Worm (Caenorhabditis elegans): ENCODE data around the gene cwn-2.

The cwn-2 gene

ce11 chrIV:10051088-10051487, 16.5 kb upstream of the cwn-2 start, which contains the start of gene T04B2.8:
TSS of gene T04B2.8 (minus strand) at chrIV:10051188.
- TF ChIP-seq egl-18 (GFP tag; IDR thresholded peaks at IDR 0.05) (no peak), bed-2 (GFP tag; IDR thresholded peaks at IDR 0.05) (no peak), madf-3 (GFP tag; IDR thresholded peaks at IDR 0.05) (no peak), T07F8.4 (tag; optimal IDR thresholded peaks at IDR 0.05) (no peak), tbx-9 (tag; optimal IDR thresholded peaks at IDR 0.05; ENCODE audit: borderline replicate concordance) (no peak), hmg-1.2 (GFP tag; IDR thresholded peaks at IDR 0.05) (no peak), C06A6.2 (GFP tag; conservative IDR thresholded peaks at IDR 0.05) (no peak), K11D2.4 (GFP tag; IDR thresholded peaks at IDR 0.05) (no peak), ceh-91 (GFP tag; IDR thresholded peaks at IDR 0.05) (no peak), attf-5 (GFP tag; optimal IDR thresholded peaks at IDR 0.05) (no peak), ceh-40 (GFP tag; IDR thresholded peaks at IDR 0.05) (no peak), ets-4 (GFP tag; optimal IDR thresholded peaks at IDR 0.05) (no peak), lin-54 (GFP tag; optimal IDR thresholded peaks at IDR 0.05) (no peak), hlh-26 (GFP tag; conservative IDR thresholded peaks at IDR 0.05) (no peak), Y56A3A.18 (GFP tag; IDR thresholded peaks at IDR 0.05) (no peak), mel-28 (tag; optimal IDR thresholded peaks at IDR 0.05; ENCODE audit: borderline replicate concordance) (no peak), rpc-1 (optimal IDR thresholded peaks at IDR 0.05) (no peak), rpc-1 (tag; optimal IDR thresholded peaks at IDR 0.05) (no peak), F37B4.10 (GFP tag; IDR thresholded peaks at IDR 0.05) (no peak), aptf-3 (GFP tag; IDR thresholded peaks at IDR 0.05) (no peak)

- TF ChIP-seq ekl-4 (GFP tag; IDR thresholded peaks at IDR 0.05) (no peak), nfya-2 (GFP tag; IDR thresholded peaks at IDR 0.05) (no peak), hlh-12 (tag; optimal IDR thresholded peaks at IDR 0.05) (no peak), snpc-1.3 (tag; optimal IDR thresholded peaks at IDR 0.05; ENCODE audit: insufficient read depth) (no peak), hsf-1 (GFP tag; IDR thresholded peaks at IDR 0.05) (no peak), B0261.1 (tag; optimal IDR thresholded peaks at IDR 0.05) (no peak), mes-4 (tag; optimal IDR thresholded peaks at IDR 0.05) (no peak), ztf-22 (GFP tag; optimal IDR thresholded peaks at IDR 0.05) (no peak), cebp-1 (GFP tag; IDR thresholded peaks at IDR 0.05) (no peak), cebp-1 (tag; optimal IDR thresholded peaks at IDR 0.05) (no peak), repo-1 (tag; optimal IDR thresholded peaks at IDR 0.05) (no peak), ceh-91 (GFP tag; IDR thresholded peaks at IDR 0.05) (no peak), rcor-1 (GFP tag; IDR thresholded peaks at IDR 0.05) (no peak), rec-8 (tag; optimal IDR thresholded peaks at IDR 0.05) (no peak), F23B12.7 (tag; optimal IDR thresholded peaks at IDR 0.05; ENCODE audit: insufficient read depth) (no peak), xnd-1 (tag; optimal IDR thresholded peaks at IDR 0.05) (no peak), zim-3 (tag; optimal IDR thresholded peaks at IDR 0.05) (no peak)
Measured at ce11 chrIV:10053550-10053949, 14.1 kb upstream of the cwn-2 start, which contains the start of gene srv-12. TSS of gene srv-12 (minus strand) at chrIV:10053650.

ce11 chrIV:10056138-10056537, 11.5 kb upstream of the cwn-2 start, which contains the start of gene T04B2.7:
TSS of gene T04B2.7 (minus strand) at chrIV:10056238.
- no peak for TF ChIP-seq nhr-27 (tag; optimal IDR thresholded peaks at IDR 0.05)
- TF ChIP-seq C17E4.6 (GFP tag; IDR thresholded peaks at IDR 0.05), result no peak
- TF ChIP-seq gei-17 (GFP tag; optimal IDR thresholded peaks at IDR 0.05), result no peak
- TF ChIP-seq attf-3 (GFP tag; conservative IDR thresholded peaks at IDR 0.05), result no peak
- no peak for TF ChIP-seq aptf-2 (GFP tag; conservative IDR thresholded peaks at IDR 0.05)
- TF ChIP-seq akir-1 (GFP tag; optimal IDR thresholded peaks at IDR 0.05), result no peak
- TF ChIP-seq mes-4 (tag; optimal IDR thresholded peaks at IDR 0.05), result no peak
- TF ChIP-seq F33H1.4 (GFP tag; IDR thresholded peaks at IDR 0.05), result no peak
- TF ChIP-seq ztf-18 (tag; optimal IDR thresholded peaks at IDR 0.05), result no peak
- TF ChIP-seq hmg-1.2 (GFP tag; IDR thresholded peaks at IDR 0.05), result no peak
- TF ChIP-seq nfya-2 (GFP tag; IDR thresholded peaks at IDR 0.05), result no peak
- no peak for TF ChIP-seq fkh-3 (tag; optimal IDR thresholded peaks at IDR 0.05)
- TF ChIP-seq ztf-25 (GFP tag; IDR thresholded peaks at IDR 0.05), result no peak
- no peak for TF ChIP-seq B0035.1 (tag; optimal IDR thresholded peaks at IDR 0.05)
- TF ChIP-seq rcor-1 (GFP tag; IDR thresholded peaks at IDR 0.05), result no peak
- no peak for TF ChIP-seq madf-3 (GFP tag; IDR thresholded peaks at IDR 0.05)
- no peak for TF ChIP-seq mcd-1 (GFP tag; IDR thresholded peaks at IDR 0.05)
- TF ChIP-seq repo-1 (tag; optimal IDR thresholded peaks at IDR 0.05), result no peak
